1 fruit fly cellular context compared by ENCODE assay signal in genomic region chr3R:24148838-24149237, dm6.
TF ChIP-seq lines count a peak whose summit lies in the region.

Gene Slimp, minus strand, starts transcription at chr3R:24148967.

TF ChIP-seq in whole organism, embryonic, 481 proteins besides CTCF, POLR2A, EP300 and RAD21 (continued from another document):
- TF ChIP-seq ap (GFP tag; IDR thresholded peaks at IDR 0.05; lab: Robert Waterston, UW) (no peak), Opbp (GFP tag; IDR thresholded peaks at IDR 0.05; lab: Robert Waterston, UW; ENCODE audit: partially characterized antibody) (0 out of 3 replicates have a peak, but pooled peaks have one; percentile 46), CG4820 (GFP tag; optimal IDR thresholded peaks at IDR 0.05; lab: Kevin White, UChicago) (no peak), Med (GFP tag; lab: Kevin White, UChicago) (peak; percentile 38), CG12744 (GFP tag; optimal IDR thresholded peaks at IDR 0.05; lab: Kevin White, UChicago) (no peak), CG18262 (tag; optimal IDR thresholded peaks at IDR 0.05; lab: Kevin White, UChicago) (peak; percentile 10), sna (GFP tag; IDR thresholded peaks at IDR 0.05; lab: Robert Waterston, UW; ENCODE audit: partially characterized antibody) (peak; percentile 20; the same call in 1 of the 2 replicates), Sin3A (optimal IDR thresholded peaks at IDR 0.05; lab: Kevin White, UChicago) (peak; percentile 28), wor (GFP tag; IDR thresholded peaks at IDR 0.05; lab: Robert Waterston, UW) (no peak), CG14710 (tag; optimal IDR thresholded peaks at IDR 0.05; lab: Kevin White, UChicago) (peak; percentile 31), CG2116 (GFP tag; optimal IDR thresholded peaks at IDR 0.05; lab: Kevin White, UChicago) (peak; percentile 18), phol (tag; optimal IDR thresholded peaks at IDR 0.05; lab: Kevin White, UChicago) (peak; percentile 32), Sry-δ (GFP tag; optimal IDR thresholded peaks at IDR 0.05; lab: Kevin White, UChicago) (no peak), HmgZ (tag; optimal IDR thresholded peaks at IDR 0.05; lab: Kevin White, UChicago) (peak; percentile 9), CG6765 (GFP tag; optimal IDR thresholded peaks at IDR 0.05; lab: Kevin White, UChicago) (no peak), CG12155 (GFP tag; optimal IDR thresholded peaks at IDR 0.05; lab: Kevin White, UChicago) (peak; percentile 5), CG14050 (GFP tag; IDR thresholded peaks at IDR 0.05; lab: Robert Waterston, UW) (no peak), CG3847 (GFP tag; IDR thresholded peaks at IDR 0.05; lab: Robert Waterston, UW) (peak; percentile 5; the same call in 1 of the 2 replicates), Dref (GFP tag; IDR thresholded peaks at IDR 0.05; lab: Robert Waterston, UW) (no peak), gfzf (GFP tag; optimal IDR thresholded peaks at IDR 0.05; lab: Kevin White, UChicago) (no peak), crc (GFP tag; optimal IDR thresholded peaks at IDR 0.05; lab: Kevin White, UChicago) (no peak), grau (tag; optimal IDR thresholded peaks at IDR 0.05; lab: Kevin White, UChicago) (peak; percentile 40), Gug (GFP tag; IDR thresholded peaks at IDR 0.05; lab: Robert Waterston, UW) (no peak), CG10654 (GFP tag; optimal IDR thresholded peaks at IDR 0.05; lab: Kevin White, UChicago) (no peak), E2f2 (GFP tag; IDR thresholded peaks at IDR 0.05; lab: Robert Waterston, UW) (peak; percentile 37; the same call in 1 of the 2 replicates), Drgx (GFP tag; IDR thresholded peaks at IDR 0.05; lab: Robert Waterston, UW) (no peak), pzg (GFP tag; optimal IDR thresholded peaks at IDR 0.05; lab: Kevin White, UChicago) (peak; percentile 34), ro (GFP tag; IDR thresholded peaks at IDR 0.05; lab: Robert Waterston, UW) (no peak), sens (GFP tag; lab: Kevin White, UChicago) (peak; percentile 82), esg (GFP tag; conservative IDR thresholded peaks at IDR 0.05; lab: Robert Waterston, UW) (no peak), nom (GFP tag; optimal IDR thresholded peaks at IDR 0.05; lab: Kevin White, UChicago) (peak; percentile 10), Xrp1 (GFP tag; IDR thresholded peaks at IDR 0.05; lab: Robert Waterston, UW) (no peak; the same call in 1 of the 2 replicates), CG13296 (GFP tag; optimal IDR thresholded peaks at IDR 0.05; lab: Kevin White, UChicago) (peak; percentile 21), sob (GFP tag; IDR thresholded peaks at IDR 0.05; lab: Robert Waterston, UW) (0 out of 2 replicates have a peak, but pooled peaks have one; percentile 20), Chrac-16 (GFP tag; optimal IDR thresholded peaks at IDR 0.05; lab: Kevin White, UChicago) (peak; percentile 17), ind (GFP tag; optimal IDR thresholded peaks at IDR 0.05; lab: Kevin White, UChicago) (no peak), CG11504 (tag; optimal IDR thresholded peaks at IDR 0.05; lab: Kevin White, UChicago) (peak; percentile 33), Tbp (GFP tag; optimal IDR thresholded peaks at IDR 0.05; lab: Kevin White, UChicago) (no peak), CG9797 (GFP tag; optimal IDR thresholded peaks at IDR 0.05; lab: Kevin White, UChicago) (no peak), Fer1 (GFP tag; optimal IDR thresholded peaks at IDR 0.05; lab: Kevin White, UChicago) (peak; percentile 13), Awh (GFP tag; IDR thresholded peaks at IDR 0.05; lab: Robert Waterston, UW) (no peak), Hr3 (GFP tag; optimal IDR thresholded peaks at IDR 0.05; lab: Kevin White, UChicago) (no peak), Ptx1 (GFP tag; IDR thresholded peaks at IDR 0.05; lab: Robert Waterston, UW) (0 out of 2 replicates have a peak, but pooled peaks have one; percentile 20), az2 (GFP tag; optimal IDR thresholded peaks at IDR 0.05; lab: Kevin White, UChicago) (peak; percentile 3), CG31441 (GFP tag; IDR thresholded peaks at IDR 0.05; lab: Robert Waterston, UW) (0 out of 2 replicates have a peak, but pooled peaks have one; percentile 24), MBD-R2 (GFP tag; IDR thresholded peaks at IDR 0.05; lab: Robert Waterston, UW) (peak; percentile 95), GATAe (GFP tag; conservative IDR thresholded peaks at IDR 0.05; lab: Robert Waterston, UW) (no peak), lab (GFP tag; optimal IDR thresholded peaks at IDR 0.05; lab: Kevin White, UChicago) (peak; percentile 32), tgo (GFP tag; IDR thresholded peaks at IDR 0.05; lab: Robert Waterston, UW) (no peak), CG8765 (GFP tag; IDR thresholded peaks at IDR 0.05; lab: Robert Waterston, UW) (no peak), Xbp1 (GFP tag; optimal IDR thresholded peaks at IDR 0.05; lab: Kevin White, UChicago) (peak; percentile 5), hkb (optimal IDR thresholded peaks at IDR 0.05; lab: Kevin White, UChicago) (no peak), hkb (GFP tag; IDR thresholded peaks at IDR 0.05; lab: Robert Waterston, UW) (0 out of 2 replicates have a peak, but pooled peaks have one; percentile 28), row (GFP tag; IDR thresholded peaks at IDR 0.05; lab: Robert Waterston, UW) (peak; percentile 47; the same call in 2 of the 3 replicates), CG15514 (GFP tag; optimal IDR thresholded peaks at IDR 0.05; lab: Kevin White, UChicago) (peak; percentile 89), Atf3 (GFP tag; optimal IDR thresholded peaks at IDR 0.05; lab: Kevin White, UChicago) (no peak), sqz (GFP tag; optimal IDR thresholded peaks at IDR 0.05; lab: Kevin White, UChicago) (peak; percentile 69), Dp (GFP tag; optimal IDR thresholded peaks at IDR 0.05; lab: Kevin White, UChicago) (peak; percentile 29), CG30403 (GFP tag; optimal IDR thresholded peaks at IDR 0.05; lab: Kevin White, UChicago) (peak; percentile 26), CG10274 (GFP tag; optimal IDR thresholded peaks at IDR 0.05; lab: Kevin White, UChicago) (no peak), CG17385 (GFP tag; optimal IDR thresholded peaks at IDR 0.05; lab: Kevin White, UChicago) (peak; percentile 8), ham (GFP tag; IDR thresholded peaks at IDR 0.05; lab: Robert Waterston, UW) (no peak), CG7372 (GFP tag; IDR thresholded peaks at IDR 0.05; lab: Robert Waterston, UW) (no peak), Fer3 (tag; optimal IDR thresholded peaks at IDR 0.05; lab: Kevin White, UChicago) (peak; percentile 5), CHES-1-like (GFP tag; optimal IDR thresholded peaks at IDR 0.05; lab: Kevin White, UChicago) (peak; percentile 2), CG1603 (tag; optimal IDR thresholded peaks at IDR 0.05; lab: Kevin White, UChicago) (no peak), CG8388 (GFP tag; optimal IDR thresholded peaks at IDR 0.05; lab: Kevin White, UChicago) (peak; percentile 5), ftz-f1 (GFP tag; optimal IDR thresholded peaks at IDR 0.05; lab: Kevin White, UChicago) (no peak), ssp (GFP tag; IDR thresholded peaks at IDR 0.05; lab: Robert Waterston, UW) (0 out of 2 replicates have a peak, but pooled peaks have one; percentile 10)
